Worm (Caenorhabditis elegans): ENCODE results near the gene C46C2.3.

- TF ChIP-seq W03F9.2 (tag; optimal IDR thresholded peaks at IDR 0.05) (no peak), dao-5 (tag; optimal IDR thresholded peaks at IDR 0.05) (no peak)
Observed at ce11 chrIV:9216437-9216836, 8.5 kb upstream of the C46C2.3 start.

Measured in whole organism, L4/young adult.